Worm (Caenorhabditis elegans): Measurements from ENCODE around the gene ent-3.

DNA sequence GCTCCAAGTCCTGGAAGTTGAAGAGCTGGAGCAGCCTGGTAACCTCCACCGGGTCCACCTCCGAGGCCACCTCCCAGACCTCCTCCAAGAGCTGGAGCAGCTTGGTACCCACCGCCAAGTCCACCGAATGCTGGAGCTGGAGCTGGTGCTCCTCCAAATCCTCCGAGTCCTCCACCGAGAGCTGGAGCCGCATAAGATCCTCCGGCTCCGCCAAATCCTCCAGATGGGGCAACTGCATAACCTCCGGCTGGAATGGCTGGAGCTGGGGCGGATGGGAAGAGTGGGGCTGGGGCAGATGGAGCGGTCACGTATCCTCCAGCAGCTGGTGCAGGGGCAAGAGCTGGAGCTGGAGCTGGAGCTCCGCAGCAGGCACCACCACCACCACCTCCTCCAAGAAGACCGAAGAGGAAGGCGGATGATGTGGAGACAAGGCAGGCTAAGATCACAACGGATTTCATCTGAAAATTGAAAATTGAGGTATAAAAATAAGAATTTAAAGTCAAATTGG lies 4.9 kb upstream of the ent-3 start, which contains the start of gene K02E11.10:
- TF ChIP-seq ztf-11 (tag; optimal IDR thresholded peaks at IDR 0.05) (no peak), unc-62 (GFP tag; optimal IDR thresholded peaks at IDR 0.05) (no peak), unc-39 (tag; optimal IDR thresholded peaks at IDR 0.05) (no peak), nhr-12 (tag; optimal IDR thresholded peaks at IDR 0.05) (no peak), sptf-1 (tag; optimal IDR thresholded peaks at IDR 0.05) (no peak), nhr-237 (tag; optimal IDR thresholded peaks at IDR 0.05) (no peak), blmp-1 (tag; optimal IDR thresholded peaks at IDR 0.05) (no peak), ceh-43 (GFP tag; optimal IDR thresholded peaks at IDR 0.05) (no peak), lin-13 (tag; optimal IDR thresholded peaks at IDR 0.05) (no peak), elt-3 (tag; optimal IDR thresholded peaks at IDR 0.05) (no peak), nhr-76 (tag; optimal IDR thresholded peaks at IDR 0.05) (no peak), nhr-28 (tag; optimal IDR thresholded peaks at IDR 0.05) (no peak)
